Worm (Caenorhabditis elegans): Measurements from ENCODE around the gene T10B10.4.

The T10B10.4 gene

DNA sequence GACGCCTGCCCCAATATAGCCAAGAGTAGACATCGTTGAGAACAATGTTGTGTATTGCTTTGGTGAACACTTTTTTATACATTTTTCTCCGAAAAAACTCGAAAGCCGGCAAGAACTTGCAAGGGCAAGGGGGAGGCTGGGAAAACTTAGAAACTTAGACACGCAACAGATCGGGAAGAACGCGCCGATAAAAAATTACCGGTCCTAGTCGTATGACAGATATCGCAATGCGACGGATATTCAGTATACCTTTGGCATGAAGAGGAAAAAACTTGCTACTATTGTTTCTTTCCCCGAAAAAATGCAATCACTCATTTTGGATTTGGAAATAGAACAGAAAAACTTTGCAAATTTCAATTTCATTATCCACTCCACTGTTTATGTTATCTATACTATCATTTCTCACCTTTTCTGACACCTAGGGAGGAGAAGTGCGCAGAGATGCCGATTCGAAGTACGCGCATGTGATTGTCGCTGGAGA, 13.5 kb upstream of the T10B10.4 start, which contains the start of gene col-41:
Gene col-41 (minus strand): TSS at position 51 of the 481 bp plus-strand sequence.
- TF ChIP-seq blmp-1 (tag; optimal IDR thresholded peaks at IDR 0.05) (peak; percentile 77), nhr-85 (tag) (no peak)

ce11 chrX:15181454-15181853, 8.5 kb upstream of the T10B10.4 start, which contains the start of gene pkhm-2:
TSS of gene pkhm-2 (minus strand) at chrX:15181465.
- no peak for TF ChIP-seq C34B4.2 (tag; optimal IDR thresholded peaks at IDR 0.05)
- TF ChIP-seq elt-2 (tag; optimal IDR thresholded peaks at IDR 0.05), result peak; percentile 67
- no peak for TF ChIP-seq egl-27 (tag; optimal IDR thresholded peaks at IDR 0.05)
- TF ChIP-seq lin-13 (GFP tag; optimal IDR thresholded peaks at IDR 0.05), result peak; percentile 85
- no peak for TF ChIP-seq ets-5 (GFP tag; IDR thresholded peaks at IDR 0.05)
- peak in 1 of 2 experiments; percentile 90 for TF ChIP-seq mdl-1 (tag; optimal IDR thresholded peaks at IDR 0.05)
- TF ChIP-seq hlh-17 (GFP tag; optimal IDR thresholded peaks at IDR 0.05; ENCODE audit: borderline replicate concordance), result no peak
- peak; percentile 92 for TF ChIP-seq grh-1 (GFP tag; IDR thresholded peaks at IDR 0.05)
- peak; percentile 77 to 82 (median 79) for TF ChIP-seq dpl-1 (GFP tag; optimal IDR thresholded peaks at IDR 0.05)
- peak; percentile 90 for TF ChIP-seq nhr-77 (tag; optimal IDR thresholded peaks at IDR 0.05)
- TF ChIP-seq zag-1 (tag; optimal IDR thresholded peaks at IDR 0.05), result no peak
- peak; percentile 88 for TF ChIP-seq C16A3.4 (tag; optimal IDR thresholded peaks at IDR 0.05)
- peak in 1 of 2 experiments; percentile 59 for TF ChIP-seq ztf-11 (tag; optimal IDR thresholded peaks at IDR 0.05)
- peak; percentile 94 for TF ChIP-seq nhr-20 (tag; optimal IDR thresholded peaks at IDR 0.05)
- TF ChIP-seq swsn-7 (tag; optimal IDR thresholded peaks at IDR 0.05), result peak; percentile 95
- TF ChIP-seq ceh-88 (GFP tag; IDR thresholded peaks at IDR 0.05), result peak; percentile 65
- TF ChIP-seq jun-1 (tag; optimal IDR thresholded peaks at IDR 0.05), result peak; percentile 84
- TF ChIP-seq nhr-28 (tag; optimal IDR thresholded peaks at IDR 0.05), result no peak
- no peak for TF ChIP-seq tlp-1 (tag; optimal IDR thresholded peaks at IDR 0.05)
- TF ChIP-seq alr-1 (tag; optimal IDR thresholded peaks at IDR 0.05; ENCODE audit: borderline replicate concordance), result no peak
- TF ChIP-seq zip-4 (GFP tag; optimal IDR thresholded peaks at IDR 0.05), result peak; percentile 85
- TF ChIP-seq unc-30 (tag; optimal IDR thresholded peaks at IDR 0.05), result no peak
- peak; percentile 86 to 89 for TF ChIP-seq lsy-2 (tag; optimal IDR thresholded peaks at IDR 0.05)
- peak; percentile 79 to 82 for TF ChIP-seq efl-1 (optimal IDR thresholded peaks at IDR 0.05)
- TF ChIP-seq efl-1 (GFP tag; optimal IDR thresholded peaks at IDR 0.05 in 1 of 2), result peak; percentile 76 to 98
- TF ChIP-seq hpl-2 (GFP tag; optimal IDR thresholded peaks at IDR 0.05), result peak; percentile 73
- peak; percentile 97 for TF ChIP-seq nhr-85 (tag)
- TF ChIP-seq efl-3 (GFP tag; optimal IDR thresholded peaks at IDR 0.05), result no peak
- TF ChIP-seq elt-3 (tag; optimal IDR thresholded peaks at IDR 0.05), result peak in 5 of 6 experiments; percentile 31 to 88 (median 71)
- TF ChIP-seq ces-1 (GFP tag; optimal IDR thresholded peaks at IDR 0.05), result no peak
- peak; percentile 65 for TF ChIP-seq aha-1 (tag; optimal IDR thresholded peaks at IDR 0.05)
- peak; percentile 31 for TF ChIP-seq aly-2 (tag; optimal IDR thresholded peaks at IDR 0.05)
- TF ChIP-seq sup-37 (GFP tag; optimal IDR thresholded peaks at IDR 0.05), result peak; percentile 73
- peak; percentile 22 for TF ChIP-seq pag-3 (tag; optimal IDR thresholded peaks at IDR 0.05; ENCODE audit: borderline replicate concordance, insufficient read depth)
- peak; percentile 40 for TF ChIP-seq F16B12.6 (tag; optimal IDR thresholded peaks at IDR 0.05)
- peak; percentile 89 for TF ChIP-seq dsc-1 (tag; optimal IDR thresholded peaks at IDR 0.05)
- peak; percentile 98 for TF ChIP-seq blmp-1 (tag; optimal IDR thresholded peaks at IDR 0.05)
- TF ChIP-seq nhr-19 (GFP tag; conservative IDR thresholded peaks at IDR 0.05), result peak; percentile 93
- peak; percentile 61 for TF ChIP-seq mab-9 (GFP tag; IDR thresholded peaks at IDR 0.05)
- TF ChIP-seq xbp-1 (tag; optimal IDR thresholded peaks at IDR 0.05), result peak; percentile 88
- peak; percentile 76 for TF ChIP-seq isw-1 (GFP tag; IDR thresholded peaks at IDR 0.05)
- peak; percentile 67 for TF ChIP-seq nhr-11 (tag; optimal IDR thresholded peaks at IDR 0.05)
- peak; percentile 74 for TF ChIP-seq fkh-8 (tag; optimal IDR thresholded peaks at IDR 0.05)
- peak; percentile 95 for TF ChIP-seq nhr-90 (tag; optimal IDR thresholded peaks at IDR 0.05; ENCODE audit: poor library complexity)
- no peak for TF ChIP-seq fkh-4 (tag; optimal IDR thresholded peaks at IDR 0.05; ENCODE audit: borderline replicate concordance)
- TF ChIP-seq ceh-82 (tag; optimal IDR thresholded peaks at IDR 0.05), result peak; percentile 84 to 88 (median 85)
- peak; percentile 94 for TF ChIP-seq nhr-47 (tag; optimal IDR thresholded peaks at IDR 0.05)
- TF ChIP-seq skn-1 (tag; optimal IDR thresholded peaks at IDR 0.05), result peak; percentile 79
- no peak for TF ChIP-seq nhr-76 (tag; optimal IDR thresholded peaks at IDR 0.05)
